Fruit fly (Drosophila melanogaster) whole organism, adult: ENCODE results near the gene cerv.

ENCODE experiments used
- CG14711 ChIP-seq: fragments of 200-800 bp; sonication (Bioruptor generic); optimal IDR thresholded peaks from 2 replicates; lab custom pipeline; 2018; ENCODE audit warnings: missing biosample characterization, mild to moderate bottlenecking, missing genetic modification characterization, moderate library complexity
- CG5204 ChIP-seq: fragments of 200-800 bp; sonication (Bioruptor generic); optimal IDR thresholded peaks from 2 replicates; lab custom pipeline; 2016; ENCODE audit warnings: missing biosample characterization, missing genetic modification characterization
- Crg-1 ChIP-seq: fragments of 200-800 bp; sonication (Bioruptor generic); optimal IDR thresholded peaks from 2 replicates; lab custom pipeline; 2016; ENCODE audit warnings: missing biosample characterization, missing genetic modification characterization
- Hr96 ChIP-seq: fragments of 200-800 bp; sonication (Bioruptor generic); optimal IDR thresholded peaks from 2 replicates; lab custom pipeline; 2016; ENCODE audit warnings: missing biosample characterization, missing genetic modification characterization
- Mnt ChIP-seq: fragments of 200-800 bp; sonication (Bioruptor generic); optimal IDR thresholded peaks from 2 replicates; lab custom pipeline; 2016; ENCODE audit warnings: missing biosample characterization, mild to moderate bottlenecking, missing genetic modification characterization
- cic ChIP-seq: fragments of 200-800 bp; sonication (Bioruptor generic); optimal IDR thresholded peaks from 2 replicates; lab custom pipeline; 2017; ENCODE audit warnings: missing biosample characterization, mild to moderate bottlenecking, missing genetic modification characterization, moderate library complexity
- cnc ChIP-seq, 2 experiments: fragments of >200 bp; optimal IDR thresholded peaks; 2 replicates each; lab custom pipeline; 2017
- toe ChIP-seq: fragments of 200-800 bp; sonication (Bioruptor generic); optimal IDR thresholded peaks from 2 replicates; lab custom pipeline; 2016; ENCODE audit warnings: missing biosample characterization, missing genetic modification characterization

- TF ChIP-seq Crg-1 (GFP tag; lab: Kevin White, UChicago), result no peak
- TF ChIP-seq Mnt, result no peak
- no peak for TF ChIP-seq cnc (optimal IDR thresholded peaks at IDR 0.05; lab: Kevin White, UChicago)
- no peak for TF ChIP-seq Hr96 (GFP tag; lab: Kevin White, UChicago)
- no peak for TF ChIP-seq toe (GFP tag; lab: Kevin White, UChicago)
- TF ChIP-seq CG14711 (tag; lab: Kevin White, UChicago), result no peak
- no peak for TF ChIP-seq cic (GFP tag; lab: Kevin White, UChicago)
- no peak for TF ChIP-seq CG5204
Measured at dm6 chrX:15568983-15569370, 9.0 kb downstream of the cerv start, which contains the start of gene CG7860.
